Worm (Caenorhabditis elegans) whole organism, dauer: ENCODE measurements around the gene metl-5.

Experiments used
- unc-62 ChIP-seq: sonication (generic microtip); optimal IDR thresholded peaks from 2 replicates; lab custom pipeline; 2017; ENCODE audit warnings: missing biosample characterization, missing genetic modification reagents, missing genetic modification characterization

The metl-5 gene

DNA sequence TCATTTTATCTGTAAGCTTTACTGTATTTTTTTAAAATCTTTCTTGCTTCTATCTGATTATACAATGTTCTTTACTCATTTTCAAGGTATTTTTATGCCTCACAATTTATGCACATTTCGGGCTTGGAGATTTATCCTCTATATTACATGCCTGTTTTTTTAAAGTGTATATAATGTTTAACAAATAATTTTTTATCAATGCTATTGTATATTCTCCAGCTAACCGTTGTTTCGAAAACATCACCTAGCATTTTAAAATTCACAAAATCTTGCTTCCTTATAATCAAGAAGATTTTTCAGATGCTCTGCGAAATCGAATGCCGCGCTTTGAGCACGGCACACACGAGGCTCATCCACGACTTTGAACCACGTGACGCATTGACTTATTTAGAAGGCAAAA, 49.2 kb downstream of the metl-5 start, which contains the start of gene ced-4:
Gene ced-4 (plus strand): TSS at position 301 of the 400 bp plus-strand sequence.
- no peak for TF ChIP-seq unc-62 (GFP tag; lab: Kevin White, UChicago)
